Fruit fly (Drosophila melanogaster): Measurements from ENCODE around the gene CG11790.

The CG11790 gene

DNA sequence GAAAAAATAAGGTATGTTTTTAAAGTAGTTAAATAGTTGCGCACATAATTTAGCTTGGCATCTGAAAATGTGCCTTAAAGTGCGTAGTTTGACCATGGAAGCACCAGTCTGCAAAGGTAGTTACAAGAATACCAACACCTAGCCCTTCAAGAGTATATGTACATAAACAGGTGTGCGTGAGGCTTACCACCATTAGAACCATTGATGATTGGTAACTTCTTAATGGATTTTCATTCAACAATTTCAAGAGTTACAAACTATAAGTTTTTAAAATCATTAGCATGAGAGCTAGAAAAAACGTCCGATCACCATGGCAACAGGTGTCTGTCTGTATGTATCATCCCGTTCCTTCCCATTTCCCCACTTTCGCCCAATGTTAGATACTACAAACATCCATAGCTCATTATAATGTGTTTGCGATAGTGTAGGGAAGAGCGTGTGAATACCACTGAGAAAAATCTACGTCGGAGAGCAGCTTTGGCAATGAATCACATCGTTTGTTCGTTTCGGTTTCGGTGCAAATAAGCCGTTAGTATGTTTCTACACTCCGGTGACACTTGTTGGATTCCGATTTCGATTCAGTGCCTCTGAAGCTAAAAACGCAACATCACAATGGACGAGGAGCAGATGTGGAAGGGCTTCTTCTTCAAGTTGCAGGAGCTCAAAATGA lies 9.1 kb downstream of the CG11790 start:
- no peak for TF ChIP-seq h (optimal IDR thresholded peaks at IDR 0.05)
- TF ChIP-seq Myc (optimal IDR thresholded peaks at IDR 0.05), result no peak
- TF ChIP-seq ttk (optimal IDR thresholded peaks at IDR 0.05), result no peak
- no peak for TF ChIP-seq insv (optimal IDR thresholded peaks at IDR 0.05)
- no peak for TF ChIP-seq Sin3A (optimal IDR thresholded peaks at IDR 0.05)
- no peak for TF ChIP-seq psq (optimal IDR thresholded peaks at IDR 0.05)

DNA sequence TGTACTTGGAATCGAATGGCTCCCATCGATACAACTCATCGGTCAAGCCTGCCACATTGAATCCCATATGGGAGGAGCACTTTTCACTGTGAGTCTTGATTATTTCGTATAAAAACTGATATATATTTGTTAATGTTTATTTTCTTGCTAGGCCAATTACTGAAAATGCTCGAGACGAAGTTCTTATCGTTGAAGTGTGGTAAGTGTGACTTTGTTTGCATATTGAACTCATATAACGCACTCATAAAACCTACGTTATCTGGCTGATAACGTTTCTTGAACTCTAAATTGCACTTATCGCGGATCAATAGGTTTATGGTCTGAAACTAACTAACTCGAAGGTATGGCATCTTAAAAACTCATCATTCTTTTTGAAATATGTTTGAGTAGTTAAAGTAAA lies 13.0 kb downstream of the CG11790 start:
- no peak for TF ChIP-seq Sin3A (optimal IDR thresholded peaks at IDR 0.05)
- no peak for TF ChIP-seq Myc (optimal IDR thresholded peaks at IDR 0.05)
- no peak for TF ChIP-seq h (optimal IDR thresholded peaks at IDR 0.05)
- no peak for TF ChIP-seq insv (optimal IDR thresholded peaks at IDR 0.05)
- TF ChIP-seq ttk (optimal IDR thresholded peaks at IDR 0.05), result no peak
- no peak for TF ChIP-seq psq (optimal IDR thresholded peaks at IDR 0.05)

DNA sequence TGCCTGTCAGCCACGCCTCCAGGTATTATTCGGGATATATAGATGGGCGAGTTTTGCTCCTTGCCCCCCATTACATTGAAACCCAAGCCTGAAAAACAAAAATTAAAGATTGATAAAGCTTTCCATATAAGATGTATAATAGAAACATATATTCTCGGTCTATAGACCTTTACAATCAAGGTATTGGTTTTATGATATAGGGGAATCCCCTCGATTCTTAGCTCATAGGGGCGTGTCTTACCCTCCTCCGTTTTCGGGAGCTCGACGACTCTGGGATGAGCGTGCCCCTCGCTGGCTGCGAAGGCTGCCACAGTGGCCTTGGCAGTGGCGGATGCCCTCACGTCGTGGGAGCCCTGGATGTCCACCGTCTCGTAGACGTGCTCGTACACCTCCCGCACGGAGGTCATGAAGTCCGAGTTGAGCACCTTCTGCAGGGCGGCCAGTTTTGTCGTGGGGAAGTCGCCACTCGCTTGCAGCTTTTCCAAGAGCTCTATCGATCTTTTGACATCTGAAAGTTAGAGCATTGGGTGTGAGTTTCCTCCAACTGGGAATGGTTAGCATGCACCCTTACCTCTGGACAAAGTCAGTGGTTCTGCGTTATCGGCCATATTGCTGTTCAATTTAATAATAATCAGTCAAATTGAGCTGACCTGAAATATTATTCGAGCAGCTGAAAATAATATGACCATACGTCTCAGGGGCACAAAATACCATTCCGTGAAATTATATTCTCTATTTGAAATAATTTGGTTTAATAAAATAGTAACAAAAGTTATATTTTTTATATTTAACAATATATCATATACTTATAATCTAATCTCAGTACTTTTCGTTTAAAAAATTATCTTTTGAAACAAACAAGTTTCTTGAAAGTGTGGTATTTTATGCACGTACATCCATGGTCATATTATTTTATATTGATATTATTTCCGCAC lies 17.7 kb downstream of the CG11790 start, which contains the start of the genes veli and PQBP1:
Gene veli (minus strand): TSS at position 685 of the 935 bp plus-strand sequence.
Gene PQBP1 (plus strand): TSS at position 885 of the 935 bp plus-strand sequence.
- no peak for TF ChIP-seq Sin3A (optimal IDR thresholded peaks at IDR 0.05)

DNA sequence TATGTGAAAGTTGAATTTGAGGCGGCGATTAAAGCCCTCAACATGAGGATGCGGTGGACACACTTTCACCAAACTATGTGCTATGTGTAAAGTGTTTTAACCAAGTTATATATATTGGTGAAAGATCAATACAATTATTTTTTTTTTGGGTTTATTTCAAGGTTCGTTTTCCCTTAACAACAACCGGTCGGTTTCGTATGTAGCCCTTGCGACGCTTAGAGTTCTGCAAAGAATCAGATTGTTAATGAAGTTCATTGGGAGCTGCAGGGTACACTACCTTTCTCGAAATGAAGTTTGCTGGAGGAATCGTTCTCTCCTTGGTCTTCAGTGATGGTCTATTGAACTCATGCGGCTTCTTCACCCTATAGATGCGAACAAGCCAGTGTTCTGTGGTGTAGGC lies 19.4 kb downstream of the CG11790 start:
- TF ChIP-seq h (optimal IDR thresholded peaks at IDR 0.05) (no peak), ttk (optimal IDR thresholded peaks at IDR 0.05) (no peak), psq (optimal IDR thresholded peaks at IDR 0.05) (no peak), Sin3A (optimal IDR thresholded peaks at IDR 0.05) (no peak), insv (optimal IDR thresholded peaks at IDR 0.05) (no peak), Myc (optimal IDR thresholded peaks at IDR 0.05) (no peak)

DNA sequence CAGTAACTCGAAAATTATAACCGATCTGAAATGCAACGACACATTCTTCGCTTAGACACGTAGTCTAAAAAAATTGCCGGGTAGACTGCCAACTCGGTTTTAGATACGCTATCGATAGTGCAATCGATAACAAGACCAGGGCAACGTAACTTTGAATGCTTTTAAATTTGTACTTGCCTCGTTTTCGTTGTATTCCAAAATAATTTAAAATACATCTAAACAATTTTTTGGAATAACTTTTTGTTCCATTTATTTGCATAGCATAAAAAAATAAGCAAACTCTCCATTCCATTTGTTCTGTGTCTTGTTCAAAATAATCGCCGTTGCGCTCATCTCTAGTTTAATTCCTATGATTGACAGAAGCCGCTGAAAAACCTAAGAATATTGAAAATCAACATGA lies 22.1 kb downstream of the CG11790 start, which contains the start of the genes Stt3B and CG11839:
Gene Stt3B (minus strand): TSS at position 69 of the 400 bp plus-strand sequence.
Gene CG11839 (plus strand): TSS at position 359 of the 400 bp plus-strand sequence.
- TF ChIP-seq h (optimal IDR thresholded peaks at IDR 0.05), result no peak
- TF ChIP-seq Myc (optimal IDR thresholded peaks at IDR 0.05), result no peak
- TF ChIP-seq ttk (optimal IDR thresholded peaks at IDR 0.05), result no peak
- TF ChIP-seq psq (optimal IDR thresholded peaks at IDR 0.05), result no peak
- no peak for TF ChIP-seq insv (optimal IDR thresholded peaks at IDR 0.05)
- TF ChIP-seq Sin3A (optimal IDR thresholded peaks at IDR 0.05), result no peak

DNA sequence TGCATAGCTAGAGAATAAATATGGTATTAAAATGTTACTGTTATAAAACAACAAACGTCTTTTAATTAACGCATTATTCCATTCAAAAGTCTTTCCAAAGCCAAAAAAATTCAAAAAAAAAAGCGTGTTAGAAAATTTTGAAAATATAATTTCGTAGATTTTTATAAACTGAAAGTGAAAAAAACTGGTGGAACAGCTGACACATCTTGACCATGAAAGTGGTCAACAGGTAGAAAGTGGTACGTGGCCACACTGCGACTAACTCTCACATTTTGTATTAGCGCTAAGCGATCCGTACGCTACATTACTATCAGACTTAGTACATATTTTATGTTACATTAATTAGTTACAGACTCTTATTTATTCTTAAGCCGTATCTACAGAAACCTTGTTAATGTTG lies 23.4 kb downstream of the CG11790 start, which contains the start of gene CG11836:
Gene CG11836 (plus strand): TSS at position 256 of the 400 bp plus-strand sequence.
- no peak for TF ChIP-seq psq (optimal IDR thresholded peaks at IDR 0.05)
- TF ChIP-seq ttk (optimal IDR thresholded peaks at IDR 0.05), result no peak
- TF ChIP-seq insv (optimal IDR thresholded peaks at IDR 0.05), result no peak

DNA sequence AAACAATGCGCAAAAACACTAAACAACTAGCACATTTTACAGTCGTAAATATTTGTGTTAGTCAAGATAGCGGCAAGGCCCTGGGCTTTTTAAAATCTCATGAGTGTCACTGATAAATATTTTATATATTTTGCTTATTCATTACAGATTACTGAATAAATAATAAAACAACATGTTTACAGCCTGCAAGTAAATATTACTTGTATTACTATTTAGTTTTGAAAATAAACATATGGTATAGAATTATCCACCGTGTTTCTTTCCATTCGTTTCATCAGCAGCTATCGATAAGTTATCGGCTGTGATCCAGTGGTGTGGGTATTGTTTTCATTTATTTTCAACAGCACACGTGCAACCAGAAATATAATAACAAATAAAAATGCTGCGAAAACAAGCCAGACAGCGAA lies 27.1 kb downstream of the CG11790 start, which contains the start of the genes shams and CG11920:
Gene shams (minus strand): TSS at position 50 of the 407 bp plus-strand sequence.
Gene CG11920 (plus strand): TSS at position 320 of the 407 bp plus-strand sequence.
- TF ChIP-seq insv (optimal IDR thresholded peaks at IDR 0.05), result no peak
- no peak for TF ChIP-seq Sin3A (optimal IDR thresholded peaks at IDR 0.05)
- TF ChIP-seq psq (optimal IDR thresholded peaks at IDR 0.05), result no peak
- TF ChIP-seq h (optimal IDR thresholded peaks at IDR 0.05), result no peak
- no peak for TF ChIP-seq ttk (optimal IDR thresholded peaks at IDR 0.05)
- TF ChIP-seq Myc (optimal IDR thresholded peaks at IDR 0.05), result no peak

DNA sequence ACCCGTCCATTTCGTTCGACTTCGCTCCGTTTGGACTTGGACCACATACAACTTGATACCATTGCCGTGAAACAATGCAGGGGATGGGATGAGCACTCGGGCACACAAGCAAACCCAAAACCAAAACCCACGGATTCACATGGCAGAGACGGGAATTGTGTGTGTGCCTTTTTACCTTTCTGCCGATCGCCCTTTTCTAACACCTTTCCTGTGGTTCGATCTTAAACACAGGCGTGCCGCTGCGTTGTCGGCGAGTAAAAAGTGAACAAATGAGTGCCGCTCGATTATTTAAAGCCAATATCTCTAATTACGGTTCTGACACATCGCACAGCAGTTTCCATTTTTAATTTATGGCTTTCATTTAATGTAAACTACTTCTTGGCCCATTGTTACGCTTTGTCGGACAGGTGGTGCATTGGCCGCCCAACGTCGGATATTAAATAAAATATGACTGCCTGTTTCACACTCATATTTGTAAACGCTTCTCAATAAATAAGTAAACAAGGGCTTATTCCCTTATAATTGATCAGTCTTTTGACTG lies 29.8 kb downstream of the CG11790 start:
- TF ChIP-seq Sin3A (optimal IDR thresholded peaks at IDR 0.05), result no peak
- no peak for TF ChIP-seq ttk (optimal IDR thresholded peaks at IDR 0.05)
- no peak for TF ChIP-seq Myc (optimal IDR thresholded peaks at IDR 0.05)

DNA sequence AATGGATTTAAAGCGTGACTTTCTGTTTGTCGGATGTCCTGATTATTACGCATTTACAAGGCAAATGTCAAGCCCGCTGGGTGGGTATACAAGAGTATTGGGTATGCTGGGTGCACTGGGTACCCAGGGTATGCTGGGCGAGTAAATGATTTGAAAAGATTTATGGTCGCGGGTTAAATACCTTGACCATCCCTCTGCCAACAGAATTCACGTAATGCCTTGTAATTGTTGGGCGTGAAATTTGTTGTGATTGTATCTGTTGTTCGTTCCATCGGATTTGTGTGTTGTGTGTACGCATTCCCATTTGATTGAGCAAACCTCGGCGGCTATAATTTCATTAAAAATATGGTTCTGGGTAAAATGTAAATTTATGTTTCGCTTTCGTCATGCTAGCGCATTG lies 31.2 kb downstream of the CG11790 start:
- TF ChIP-seq Sin3A (optimal IDR thresholded peaks at IDR 0.05), result no peak

DNA sequence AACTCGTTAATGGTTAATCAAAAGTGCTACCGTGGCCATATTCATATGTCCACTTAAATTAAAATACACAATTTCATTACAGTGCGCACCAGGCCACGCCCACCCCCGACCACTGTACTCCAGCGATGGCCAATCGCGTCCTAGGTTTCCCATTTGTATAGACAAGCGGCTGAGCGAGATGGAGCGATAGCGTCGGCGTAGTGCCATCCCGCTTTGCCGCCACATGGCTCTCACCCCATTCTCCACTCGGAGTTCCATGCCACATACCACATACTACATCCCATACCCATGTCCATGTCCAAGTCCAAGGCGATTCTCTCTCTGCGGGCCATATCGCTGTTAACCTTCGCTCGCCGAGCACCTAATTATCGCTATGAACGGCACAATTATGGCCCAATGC lies 32.9 kb downstream of the CG11790 start:
- no peak for TF ChIP-seq Sin3A (optimal IDR thresholded peaks at IDR 0.05)

DNA sequence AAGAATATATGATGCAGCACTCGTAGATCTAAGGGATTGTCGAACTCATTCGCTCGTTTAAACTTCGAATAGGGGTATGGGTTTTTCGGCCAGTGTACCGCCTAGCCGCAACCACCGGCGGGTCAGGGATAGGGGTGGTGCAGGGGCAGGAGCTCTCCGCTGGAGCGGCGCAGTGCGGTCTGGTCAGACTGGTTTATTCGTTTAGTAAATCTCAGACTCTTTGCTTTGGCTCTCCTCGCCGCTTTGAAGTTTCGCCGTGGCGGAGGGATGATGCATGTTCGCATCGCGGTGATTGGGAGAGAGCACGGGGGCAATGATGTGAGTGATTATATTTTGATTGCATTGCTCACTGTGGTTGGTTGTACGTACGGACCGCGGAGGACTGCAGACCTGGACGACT lies 34.8 kb downstream of the CG11790 start, which contains the start of gene fd96Ca:
Gene fd96Ca (plus strand): TSS at position 337 of the 400 bp plus-strand sequence.
- TF ChIP-seq insv (optimal IDR thresholded peaks at IDR 0.05), result no peak
- TF ChIP-seq Myc (optimal IDR thresholded peaks at IDR 0.05), result no peak
- no peak for TF ChIP-seq ttk (optimal IDR thresholded peaks at IDR 0.05)
- TF ChIP-seq psq (optimal IDR thresholded peaks at IDR 0.05), result no peak
- TF ChIP-seq h (optimal IDR thresholded peaks at IDR 0.05), result no peak
- TF ChIP-seq Sin3A (optimal IDR thresholded peaks at IDR 0.05), result no peak

DNA sequence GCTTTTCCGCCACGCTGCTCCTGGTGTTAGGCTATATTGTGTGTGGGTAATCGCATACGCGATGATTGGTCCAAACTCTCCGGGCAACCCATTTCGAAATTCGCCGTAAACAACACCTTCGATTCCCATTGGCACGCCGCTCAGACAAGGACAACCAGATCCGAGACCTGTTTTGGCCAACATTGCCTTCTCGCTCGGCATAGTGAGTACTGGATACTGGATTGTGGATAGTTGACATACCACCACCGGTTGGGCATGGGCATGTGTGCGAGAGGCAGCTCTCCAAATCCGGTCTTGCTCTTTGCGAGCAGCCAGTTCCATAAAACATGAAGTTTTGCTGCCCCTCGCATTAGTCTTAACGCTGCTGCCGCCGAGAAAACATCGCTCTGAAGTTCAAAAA lies 47.1 kb downstream of the CG11790 start, which contains the start of gene fd96Cb:
Gene fd96Cb (plus strand): TSS at position 374 of the 400 bp plus-strand sequence.
- TF ChIP-seq Myc (optimal IDR thresholded peaks at IDR 0.05) (no peak), h (optimal IDR thresholded peaks at IDR 0.05) (no peak), Sin3A (optimal IDR thresholded peaks at IDR 0.05) (no peak), insv (optimal IDR thresholded peaks at IDR 0.05) (no peak), psq (optimal IDR thresholded peaks at IDR 0.05) (no peak), ttk (optimal IDR thresholded peaks at IDR 0.05) (no peak)

Measured in Kc167 (cell line).